Worm (Caenorhabditis elegans) whole organism, mixed stage, embryonic: ENCODE results near the gene mttu-1.
A peak's percentile ranks its signal among the peaks of the same experiment; 100 is the strongest.

Experiments
- flh-1 ChIP-seq: fragments of 200-800 bp; sonication (Bioruptor generic); optimal IDR thresholded peaks from 2 replicates; lab custom pipeline; 2018; ENCODE audit warnings: mild to moderate bottlenecking, missing genetic modification characterization, moderate library complexity, missing compliant biosample characterization
- mls-2 ChIP-seq: sonication (generic microtip); optimal IDR thresholded peaks from 2 replicates; lab custom pipeline; 2016; ENCODE audit warnings: mild to moderate bottlenecking, missing genetic modification characterization, moderate library complexity, missing compliant biosample characterization
- nhr-237 ChIP-seq: fragments of 150-350 bp; optimal IDR thresholded peaks from 2 replicates; lab custom pipeline; 2014; ENCODE audit warnings: missing biosample characterization, missing genetic modification characterization

DNA sequence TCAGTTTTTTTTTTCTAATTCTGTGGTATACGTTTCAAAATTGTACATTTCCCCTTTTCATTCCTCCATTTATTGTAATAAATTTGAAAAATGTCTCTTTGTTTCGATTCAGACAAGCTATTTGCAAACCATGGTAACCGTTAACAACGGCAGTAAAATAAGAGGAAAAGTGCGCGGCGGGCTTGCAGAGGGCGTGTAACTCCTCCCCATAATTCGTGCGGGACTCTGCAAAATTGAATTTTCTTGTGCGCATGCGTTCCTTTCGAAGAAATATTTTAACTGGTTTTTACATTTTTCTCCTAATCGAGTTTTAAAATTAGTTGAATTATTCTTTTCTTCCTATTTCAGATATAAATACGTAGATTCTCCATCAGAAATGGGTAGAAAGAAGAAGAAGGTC is 13.9 kb upstream of the mttu-1 start, which contains the start of gene znf-207:
- TF ChIP-seq nhr-237 (tag; lab: Kevin White, UChicago) (peak; percentile 16), flh-1 (GFP tag; lab: Kevin White, UChicago) (peak; percentile 5), mls-2 (tag; lab: Kevin White, UChicago) (peak; percentile 48)
